Worm (Caenorhabditis elegans) whole organism, L4 larva: Measurements from ENCODE around the gene C18B12.4.

Experiments
- F10B5.3 ChIP-seq: sonication (generic microtip); optimal IDR thresholded peaks from 2 replicates; lab custom pipeline; 2016; ENCODE audit warnings: mild to moderate bottlenecking, missing genetic modification characterization, missing compliant biosample characterization
- F37D6.2 ChIP-seq: sonication (generic microtip); optimal IDR thresholded peaks from 2 replicates; lab custom pipeline; 2016; ENCODE audit warnings: mild to moderate bottlenecking, missing genetic modification characterization, missing compliant biosample characterization
- F49E8.2 ChIP-seq: sonication (generic microtip); optimal IDR thresholded peaks from 2 replicates; lab custom pipeline; 2016; ENCODE audit warnings: missing compliant biosample characterization, mild to moderate bottlenecking, missing genetic modification characterization, borderline replicate concordance
- Y48G9A.11 ChIP-seq: fragments of 200-800 bp; sonication (Bioruptor generic); IDR thresholded peaks from 2 replicates; pipeline ENCODE4 v1.3.6; 2022; ENCODE audit warnings: missing genetic modification reagents, missing genetic modification characterization, missing compliant biosample characterization
- arid-1 ChIP-seq: fragments of 200-800 bp; sonication (Bioruptor generic); conservative IDR thresholded peaks from 2 replicates; pipeline ENCODE4 v1.3.6; 2022; ENCODE audit warnings: missing genetic modification reagents, missing genetic modification characterization, missing compliant biosample characterization
- attf-4 ChIP-seq: sonication (generic microtip); optimal IDR thresholded peaks from 3 replicates; lab custom pipeline; 2017; ENCODE audit warnings: missing biosample characterization, missing genetic modification characterization
- daf-16 ChIP-seq, 3 experiments: sonication (generic microtip); optimal IDR thresholded peaks; 2 replicates each; lab custom pipeline; 2016 to 2017; ENCODE audit warnings: missing genetic modification characterization in 3 of 3, missing genetic modification reagents in 3 of 3, mild to moderate bottlenecking in 2 of 3, missing compliant biosample characterization in 2 of 3, missing biosample characterization in 1 of 3, moderate library complexity in 1 of 3
- daf-8 ChIP-seq: fragments of 200-800 bp; sonication (Bioruptor generic); IDR thresholded peaks from 2 replicates; pipeline ENCODE4 v1.3.6; 2022; ENCODE audit warnings: missing genetic modification characterization, missing compliant biosample characterization
- dmd-6 ChIP-seq: fragments of 200-800 bp; sonication (Bioruptor generic); IDR thresholded peaks from 2 replicates; pipeline ENCODE4 v1.3.6; 2022; ENCODE audit warnings: missing genetic modification reagents, missing genetic modification characterization, missing compliant biosample characterization
- dve-1 ChIP-seq: sonication (generic microtip); optimal IDR thresholded peaks from 2 replicates; lab custom pipeline; 2017; ENCODE audit warnings: antibody characterized with exemption, mild to moderate bottlenecking, missing genetic modification characterization, missing compliant biosample characterization; ENCODE audit not compliant: insufficient read depth
- egl-27 ChIP-seq: sonication (generic microtip); optimal IDR thresholded peaks from 3 replicates; lab custom pipeline; 2017; ENCODE audit warnings: missing biosample characterization, missing genetic modification reagents, missing genetic modification characterization
- egl-43 ChIP-seq: fragments of 200-800 bp; sonication (Bioruptor generic); IDR thresholded peaks from 2 replicates; pipeline ENCODE4 v1.3.6; 2022; ENCODE audit warnings: missing genetic modification reagents, missing genetic modification characterization, missing compliant biosample characterization
- fkh-10 ChIP-seq: fragments of 150-350 bp; optimal IDR thresholded peaks from 2 replicates; lab custom pipeline; 2014; ENCODE audit warnings: missing biosample characterization, missing genetic modification reagents, missing genetic modification characterization
- gei-8 ChIP-seq: fragments of 200-800 bp; sonication (Bioruptor generic); optimal IDR thresholded peaks from 2 replicates; lab custom pipeline; 2018; ENCODE audit warnings: mild to moderate bottlenecking, missing genetic modification characterization, missing compliant biosample characterization
- hlh-11 ChIP-seq: fragments of 200-800 bp; sonication (Bioruptor generic); optimal IDR thresholded peaks from 2 replicates; lab custom pipeline; 2018; ENCODE audit warnings: mild to moderate bottlenecking, missing genetic modification characterization, missing compliant biosample characterization
- hlh-30 ChIP-seq: sonication (generic microtip); optimal IDR thresholded peaks from 2 replicates; lab custom pipeline; 2017; ENCODE audit warnings: antibody characterized with exemption, mild to moderate bottlenecking, missing genetic modification characterization, missing compliant biosample characterization; ENCODE audit not compliant: insufficient read depth
- lin-29 ChIP-seq: fragments of 200-800 bp; sonication (Bioruptor generic); IDR thresholded peaks from 2 replicates; pipeline ENCODE4 v1.3.6; 2022; ENCODE audit warnings: missing genetic modification reagents, missing genetic modification characterization, missing compliant biosample characterization
- lin-39 ChIP-seq: fragments of 150-350 bp; optimal IDR thresholded peaks from 2 replicates; lab custom pipeline; 2014; ENCODE audit warnings: missing biosample characterization, missing genetic modification reagents, missing genetic modification characterization
- mdl-1 ChIP-seq, 2 experiments: fragments of 150-350 bp in 1 of 2; sonication (generic microtip) in 1 of 2; optimal IDR thresholded peaks; 2 replicates each; lab custom pipeline; 2014 to 2017; ENCODE audit warnings: missing biosample characterization in 2 of 2, missing genetic modification characterization in 2 of 2
- mxl-2 ChIP-seq: fragments of 200-800 bp; sonication (Bioruptor generic); conservative IDR thresholded peaks from 2 replicates; pipeline ENCODE4 v1.3.6; 2022; ENCODE audit warnings: missing genetic modification reagents, missing genetic modification characterization, missing compliant biosample characterization
- mxl-3 ChIP-seq: fragments of 200-800 bp; sonication (Bioruptor generic); optimal IDR thresholded peaks from 2 replicates; lab custom pipeline; 2018; ENCODE audit warnings: mild to moderate bottlenecking, missing genetic modification characterization, missing compliant biosample characterization
- nhr-10 ChIP-seq: fragments of 150-350 bp; optimal IDR thresholded peaks from 2 replicates; lab custom pipeline; 2014; ENCODE audit warnings: missing biosample characterization, missing genetic modification characterization
- nhr-102 ChIP-seq: sonication (generic microtip); optimal IDR thresholded peaks from 2 replicates; lab custom pipeline; 2016; ENCODE audit warnings: mild to moderate bottlenecking, missing genetic modification characterization, moderate library complexity, missing compliant biosample characterization
- nhr-25 ChIP-seq: sonication (generic microtip); optimal IDR thresholded peaks from 2 replicates; lab custom pipeline; 2017; ENCODE audit warnings: missing genetic modification characterization, mild to moderate bottlenecking, missing compliant biosample characterization, antibody characterized with exemption, moderate library complexity, borderline replicate concordance; ENCODE audit not compliant: insufficient read depth
- nhr-28 ChIP-seq: fragments of 150-350 bp; optimal IDR thresholded peaks from 2 replicates; lab custom pipeline; 2014; ENCODE audit warnings: missing biosample characterization, missing genetic modification characterization
- nhr-42 ChIP-seq: fragments of 200-800 bp; sonication (Bioruptor generic); IDR thresholded peaks from 2 replicates; pipeline ENCODE4 v1.3.6; 2022; ENCODE audit warnings: missing genetic modification characterization, missing compliant biosample characterization
- nhr-48 ChIP-seq: sonication (generic microtip); optimal IDR thresholded peaks from 2 replicates; lab custom pipeline; 2016; ENCODE audit warnings: mild to moderate bottlenecking, missing genetic modification characterization, missing compliant biosample characterization
- nhr-6 ChIP-seq: fragments of 150-350 bp; optimal IDR thresholded peaks from 2 replicates; lab custom pipeline; 2014; ENCODE audit warnings: missing biosample characterization, missing genetic modification characterization
- nhr-77 ChIP-seq: fragments of 150-350 bp; optimal IDR thresholded peaks from 2 replicates; lab custom pipeline; 2014; ENCODE audit warnings: missing biosample characterization, missing genetic modification characterization
- pqm-1 ChIP-seq: sonication (generic microtip); optimal IDR thresholded peaks from 2 replicates; lab custom pipeline; 2017; ENCODE audit warnings: missing biosample characterization, missing genetic modification characterization
- saeg-2 ChIP-seq: fragments of 200-800 bp; sonication (Bioruptor generic); IDR thresholded peaks from 2 replicates; pipeline ENCODE4 v1.3.6; 2022; ENCODE audit warnings: missing genetic modification reagents, missing genetic modification characterization, missing compliant biosample characterization
- skn-1 ChIP-seq: fragments of 150-350 bp; optimal IDR thresholded peaks from 2 replicates; lab custom pipeline; 2014; ENCODE audit warnings: missing biosample characterization, missing genetic modification characterization
- spr-1 ChIP-seq: sonication (generic microtip); optimal IDR thresholded peaks from 2 replicates; lab custom pipeline; 2016; ENCODE audit warnings: mild to moderate bottlenecking, missing genetic modification characterization, missing compliant biosample characterization
- unc-130 ChIP-seq: sonication (generic microtip); optimal IDR thresholded peaks from 2 replicates; lab custom pipeline; 2016; ENCODE audit warnings: missing genetic modification reagents, missing genetic modification characterization, missing compliant biosample characterization
- unc-39 ChIP-seq: sonication (generic microtip); optimal IDR thresholded peaks from 2 replicates; lab custom pipeline; 2017; ENCODE audit warnings: missing biosample characterization, missing genetic modification characterization
- vab-7 ChIP-seq: fragments of 200-800 bp; sonication (Bioruptor generic); IDR thresholded peaks from 2 replicates; pipeline ENCODE4 v1.3.6; 2022; ENCODE audit warnings: missing genetic modification reagents, missing genetic modification characterization, missing compliant biosample characterization
- zfp-2 ChIP-seq: sonication (generic microtip); optimal IDR thresholded peaks from 2 replicates; lab custom pipeline; 2016; ENCODE audit warnings: mild to moderate bottlenecking, missing genetic modification characterization, missing compliant biosample characterization
- zip-2 ChIP-seq: fragments of 150-350 bp; optimal IDR thresholded peaks from 2 replicates; lab custom pipeline; 2014; ENCODE audit warnings: missing biosample characterization, missing genetic modification characterization
- ztf-7 ChIP-seq: fragments of 150-350 bp; optimal IDR thresholded peaks from 2 replicates; lab custom pipeline; 2014; ENCODE audit warnings: missing biosample characterization, missing genetic modification characterization

Gene C18B12.4

ce11 chrX:15040552-15041080 lies at the start of gene C18B12.4 (continued):
- TF ChIP-seq mxl-2 (GFP tag; lab: Robert Waterston, UW) (no peak), lin-29 (peak; percentile 56; the same call in 1 of the 2 replicates), nhr-25 (tag; lab: Kevin White, UChicago) (peak; percentile 87), ztf-7 (no peak), dve-1 (tag; lab: Kevin White, UChicago) (peak; percentile 81), gei-8 (GFP tag; lab: Kevin White, UChicago) (no peak), nhr-77 (tag; lab: Kevin White, UChicago) (peak; percentile 94), skn-1 (tag; lab: Kevin White, UChicago) (no peak), mdl-1 (tag; optimal IDR thresholded peaks at IDR 0.05; lab: Kevin White, UChicago) (peak; percentile 67 to 92), egl-27 (tag; lab: Kevin White, UChicago) (no peak), Y48G9A.11 (GFP tag; lab: Robert Waterston, UW) (no peak), nhr-6 (peak; percentile 62), vab-7 (peak; percentile 68), arid-1 (GFP tag; lab: Robert Waterston, UW) (peak; percentile 64; the same call in 1 of the 2 replicates), daf-16 (GFP tag; optimal IDR thresholded peaks at IDR 0.05; lab: Kevin White, UChicago) (peak in 1 of 2 experiments; percentile 70), daf-16 (tag; optimal IDR thresholded peaks at IDR 0.05; lab: Kevin White, UChicago) (peak; percentile 74), nhr-42 (GFP tag; lab: Robert Waterston, UW) (peak; percentile 90), unc-39 (tag; lab: Kevin White, UChicago) (no peak), F37D6.2 (tag; lab: Kevin White, UChicago) (peak; percentile 44), zfp-2 (tag; lab: Kevin White, UChicago) (peak; percentile 58)
- TF ChIP-seq, all 104 proteins: peak for 49

- no peak for TF ChIP-seq arid-1 (GFP tag; lab: Robert Waterston, UW)
- peak; percentile 28 for TF ChIP-seq dve-1 (tag; lab: Kevin White, UChicago)
- TF ChIP-seq nhr-28 (tag; lab: Kevin White, UChicago): peak; percentile 54
- peak; percentile 81 for TF ChIP-seq dmd-6 (GFP tag; lab: Robert Waterston, UW)
- no peak for TF ChIP-seq fkh-10
- TF ChIP-seq lin-39 (tag; lab: Kevin White, UChicago): no peak
- no peak for TF ChIP-seq nhr-48 (tag; lab: Kevin White, UChicago)
- no peak for TF ChIP-seq F49E8.2 (tag; lab: Kevin White, UChicago)
- TF ChIP-seq nhr-77 (tag; lab: Kevin White, UChicago): peak; percentile 17
- peak; percentile 20 for TF ChIP-seq hlh-30 (tag; lab: Kevin White, UChicago)
- no peak for TF ChIP-seq gei-8 (GFP tag; lab: Kevin White, UChicago)
- TF ChIP-seq egl-43 (GFP tag; lab: Robert Waterston, UW): no peak
- TF ChIP-seq unc-130 (GFP tag; lab: Kevin White, UChicago): no peak
- TF ChIP-seq zip-2 (tag; lab: Kevin White, UChicago): no peak
- TF ChIP-seq mxl-3 (GFP tag; lab: Kevin White, UChicago): no peak
- TF ChIP-seq spr-1 (tag; lab: Kevin White, UChicago): no peak
- TF ChIP-seq F10B5.3 (tag; lab: Kevin White, UChicago): no peak
- TF ChIP-seq nhr-102 (tag; lab: Kevin White, UChicago): no peak
- TF ChIP-seq lin-29: no peak
- TF ChIP-seq daf-8 (GFP tag; lab: Robert Waterston, UW): no peak
- TF ChIP-seq nhr-10 (tag; lab: Kevin White, UChicago): no peak
- TF ChIP-seq pqm-1 (tag; lab: Kevin White, UChicago): peak; percentile 62
- no peak for TF ChIP-seq saeg-2 (GFP tag; lab: Robert Waterston, UW)
- TF ChIP-seq daf-16 (GFP tag; optimal IDR thresholded peaks at IDR 0.05; lab: Kevin White, UChicago): no peak
- peak; percentile 33 for TF ChIP-seq daf-16 (tag; optimal IDR thresholded peaks at IDR 0.05; lab: Kevin White, UChicago)
- no peak for TF ChIP-seq attf-4
- TF ChIP-seq hlh-11: peak; percentile 16
- TF ChIP-seq, all 104 proteins: peak for 8
Measured at ce11 chrX:15089123-15089522, 48.7 kb upstream of the C18B12.4 start, which contains the start of gene flr-4. flr-4 (plus strand) TSS chrX:15089397.
